Worm (Caenorhabditis elegans) whole organism, L4 larva: ENCODE data around the gene C50F4.1.

Experiments used
- aly-2 ChIP-seq: sonication (generic microtip); optimal IDR thresholded peaks from 2 replicates; lab custom pipeline; 2018; ENCODE audit warnings: missing biosample characterization, missing genetic modification characterization
- daf-19 ChIP-seq: fragments of 200-800 bp; sonication (Bioruptor generic); conservative IDR thresholded peaks from 2 replicates; pipeline ENCODE4 v1.3.6; 2022; ENCODE audit warnings: missing genetic modification characterization, missing compliant biosample characterization
- jun-1 ChIP-seq: fragments of 150-350 bp; optimal IDR thresholded peaks from 2 replicates; lab custom pipeline; 2014; ENCODE audit warnings: missing biosample characterization, missing genetic modification reagents, missing genetic modification characterization

- TF ChIP-seq aly-2 (no peak), jun-1 (no peak), daf-19 (GFP tag; lab: Robert Waterston, UW) (no peak)
Observed at ce11 chrV:9549459-9549858, 22.9 kb downstream of the C50F4.1 start, which contains the start of gene nstp-10.
